Worm (Caenorhabditis elegans) whole organism, L4 larva: ENCODE measurements around the gene lin-31.

Source experiments
- D1046.2 ChIP-seq: fragments of 200-800 bp; sonication (Bioruptor generic); IDR thresholded peaks from 2 replicates; pipeline ENCODE4 v1.3.6; 2022; ENCODE audit warnings: missing genetic modification characterization, missing compliant biosample characterization
- F26F4.8 ChIP-seq: fragments of 200-800 bp; sonication (Bioruptor generic); conservative IDR thresholded peaks from 2 replicates; pipeline ENCODE4 v1.3.6; 2022; ENCODE audit warnings: missing genetic modification characterization, missing compliant biosample characterization
- T20F7.1 ChIP-seq: fragments of 200-800 bp; sonication (Bioruptor generic); optimal IDR thresholded peaks from 2 replicates; lab custom pipeline; 2018; ENCODE audit warnings: mild to moderate bottlenecking, missing genetic modification characterization, missing compliant biosample characterization
- Y48G9A.11 ChIP-seq: fragments of 200-800 bp; sonication (Bioruptor generic); IDR thresholded peaks from 2 replicates; pipeline ENCODE4 v1.3.6; 2022; ENCODE audit warnings: missing genetic modification reagents, missing genetic modification characterization, missing compliant biosample characterization
- Y5F2A.4 ChIP-seq: fragments of 200-800 bp; sonication (Bioruptor generic); optimal IDR thresholded peaks from 2 replicates; lab custom pipeline; 2018; ENCODE audit warnings: mild to moderate bottlenecking, missing genetic modification characterization, missing compliant biosample characterization
- ZK546.5 ChIP-seq, 2 experiments: sonication (generic microtip); optimal IDR thresholded peaks; 2 replicates each; lab custom pipeline; 2017; ENCODE audit warnings: missing biosample characterization in 2 of 2, missing genetic modification characterization in 2 of 2
- aha-1 ChIP-seq: fragments of 150-350 bp; peaks from one replicate; lab custom pipeline; 2014; ENCODE audit warnings: missing biosample characterization, missing genetic modification characterization
- ama-1 ChIP-seq: fragments of 150-350 bp; optimal IDR thresholded peaks from 2 replicates; lab custom pipeline; 2014; ENCODE audit warnings: inconsistent platforms, mixed read lengths
- arid-1 ChIP-seq: fragments of 200-800 bp; sonication (Bioruptor generic); conservative IDR thresholded peaks from 2 replicates; pipeline ENCODE4 v1.3.6; 2022; ENCODE audit warnings: missing genetic modification reagents, missing genetic modification characterization, missing compliant biosample characterization
- ceh-62 ChIP-seq: sonication (generic microtip); optimal IDR thresholded peaks from 2 replicates; lab custom pipeline; 2017; ENCODE audit warnings: missing biosample characterization, missing genetic modification characterization
- ces-1 ChIP-seq: fragments of 150-350 bp; sonication (generic microtip); optimal IDR thresholded peaks from 4 replicates; lab custom pipeline; 2014; ENCODE audit warnings: missing biosample characterization, missing genetic modification reagents, missing genetic modification characterization
- cey-2 ChIP-seq: sonication (generic microtip); optimal IDR thresholded peaks from 3 replicates; lab custom pipeline; 2017; ENCODE audit warnings: missing genetic modification characterization, mild to moderate bottlenecking, missing compliant biosample characterization, antibody characterized with exemption, borderline replicate concordance; ENCODE audit not compliant: insufficient read depth
- daf-16 ChIP-seq, 3 experiments: sonication (generic microtip); optimal IDR thresholded peaks; 2 replicates each; lab custom pipeline; 2016 to 2017; ENCODE audit warnings: missing genetic modification characterization in 3 of 3, missing genetic modification reagents in 3 of 3, mild to moderate bottlenecking in 2 of 3, missing compliant biosample characterization in 2 of 3, missing biosample characterization in 1 of 3, moderate library complexity in 1 of 3
- dmd-6 ChIP-seq: fragments of 200-800 bp; sonication (Bioruptor generic); IDR thresholded peaks from 2 replicates; pipeline ENCODE4 v1.3.6; 2022; ENCODE audit warnings: missing genetic modification reagents, missing genetic modification characterization, missing compliant biosample characterization
- dpl-1 ChIP-seq: fragments of 150-350 bp; optimal IDR thresholded peaks from 2 replicates; lab custom pipeline; 2014; ENCODE audit warnings: missing biosample characterization, missing genetic modification reagents, missing genetic modification characterization
- fkh-10 ChIP-seq: fragments of 150-350 bp; optimal IDR thresholded peaks from 2 replicates; lab custom pipeline; 2014; ENCODE audit warnings: missing biosample characterization, missing genetic modification reagents, missing genetic modification characterization
- gei-8 ChIP-seq: fragments of 200-800 bp; sonication (Bioruptor generic); optimal IDR thresholded peaks from 2 replicates; lab custom pipeline; 2018; ENCODE audit warnings: mild to moderate bottlenecking, missing genetic modification characterization, missing compliant biosample characterization
- hmg-1.1 ChIP-seq: fragments of 200-800 bp; sonication (Bioruptor generic); IDR thresholded peaks from 2 replicates; pipeline ENCODE4 v1.3.6; 2022; ENCODE audit warnings: missing genetic modification reagents, missing genetic modification characterization, missing compliant biosample characterization
- jun-1 ChIP-seq: fragments of 150-350 bp; optimal IDR thresholded peaks from 2 replicates; lab custom pipeline; 2014; ENCODE audit warnings: missing biosample characterization, missing genetic modification reagents, missing genetic modification characterization
- lim-7 ChIP-seq: fragments of 200-800 bp; sonication (Bioruptor generic); IDR thresholded peaks from 2 replicates; pipeline ENCODE4 v1.3.6; 2022; ENCODE audit warnings: missing genetic modification characterization, missing compliant biosample characterization
- lin-1 ChIP-seq: fragments of 200-800 bp; sonication (Bioruptor generic); IDR thresholded peaks from 2 replicates; pipeline ENCODE4 v1.3.6; 2022; ENCODE audit warnings: missing genetic modification reagents, missing genetic modification characterization, missing compliant biosample characterization
- lin-38 ChIP-seq: fragments of 200-800 bp; sonication (Bioruptor generic); IDR thresholded peaks from 2 replicates; pipeline ENCODE4 v1.3.6; 2022; ENCODE audit warnings: missing genetic modification reagents, missing genetic modification characterization, missing compliant biosample characterization
- madf-5 ChIP-seq, 2 experiments: fragments of 200-800 bp; sonication (Bioruptor generic); IDR thresholded peaks; 2 replicates each; pipeline ENCODE4 v1.3.6; 2022; ENCODE audit warnings: missing compliant biosample characterization in 2 of 2, missing genetic modification characterization in 2 of 2
- nhr-10 ChIP-seq: fragments of 150-350 bp; optimal IDR thresholded peaks from 2 replicates; lab custom pipeline; 2014; ENCODE audit warnings: missing biosample characterization, missing genetic modification characterization
- nhr-102 ChIP-seq: sonication (generic microtip); optimal IDR thresholded peaks from 2 replicates; lab custom pipeline; 2016; ENCODE audit warnings: mild to moderate bottlenecking, missing genetic modification characterization, moderate library complexity, missing compliant biosample characterization
- nhr-111 ChIP-seq: fragments of 200-800 bp; sonication (Bioruptor generic); optimal IDR thresholded peaks from 2 replicates; lab custom pipeline; 2018; ENCODE audit warnings: mild to moderate bottlenecking, missing genetic modification characterization, missing compliant biosample characterization
- nhr-42 ChIP-seq: fragments of 200-800 bp; sonication (Bioruptor generic); IDR thresholded peaks from 2 replicates; pipeline ENCODE4 v1.3.6; 2022; ENCODE audit warnings: missing genetic modification characterization, missing compliant biosample characterization
- nhr-6 ChIP-seq: fragments of 150-350 bp; optimal IDR thresholded peaks from 2 replicates; lab custom pipeline; 2014; ENCODE audit warnings: missing biosample characterization, missing genetic modification characterization
- nhr-76 ChIP-seq: fragments of 150-350 bp; optimal IDR thresholded peaks from 2 replicates; lab custom pipeline; 2014; ENCODE audit warnings: missing biosample characterization, missing genetic modification characterization
- sdz-12 ChIP-seq: fragments of 200-800 bp; sonication (Bioruptor generic); optimal IDR thresholded peaks from 2 replicates; lab custom pipeline; 2018; ENCODE audit warnings: mild to moderate bottlenecking, missing genetic modification characterization, missing compliant biosample characterization
- snpc-4 ChIP-seq: fragments of 150-350 bp; optimal IDR thresholded peaks from 2 replicates; lab custom pipeline; 2014; ENCODE audit warnings: missing biosample characterization, missing genetic modification characterization
- spr-1 ChIP-seq: sonication (generic microtip); optimal IDR thresholded peaks from 2 replicates; lab custom pipeline; 2016; ENCODE audit warnings: mild to moderate bottlenecking, missing genetic modification characterization, missing compliant biosample characterization
- tra-1 ChIP-seq: fragments of 200-800 bp; sonication (Bioruptor generic); IDR thresholded peaks from 2 replicates; pipeline ENCODE4 v1.3.6; 2022; ENCODE audit warnings: missing genetic modification reagents, missing genetic modification characterization, missing compliant biosample characterization
- unc-39 ChIP-seq: sonication (generic microtip); optimal IDR thresholded peaks from 2 replicates; lab custom pipeline; 2017; ENCODE audit warnings: missing biosample characterization, missing genetic modification characterization
- ztf-11 ChIP-seq: fragments of 150-350 bp; optimal IDR thresholded peaks from 2 replicates; lab custom pipeline; 2014; ENCODE audit warnings: missing biosample characterization, missing genetic modification characterization
- ztf-7 ChIP-seq: fragments of 150-350 bp; optimal IDR thresholded peaks from 2 replicates; lab custom pipeline; 2014; ENCODE audit warnings: missing biosample characterization, missing genetic modification characterization

Gene lin-31

DNA sequence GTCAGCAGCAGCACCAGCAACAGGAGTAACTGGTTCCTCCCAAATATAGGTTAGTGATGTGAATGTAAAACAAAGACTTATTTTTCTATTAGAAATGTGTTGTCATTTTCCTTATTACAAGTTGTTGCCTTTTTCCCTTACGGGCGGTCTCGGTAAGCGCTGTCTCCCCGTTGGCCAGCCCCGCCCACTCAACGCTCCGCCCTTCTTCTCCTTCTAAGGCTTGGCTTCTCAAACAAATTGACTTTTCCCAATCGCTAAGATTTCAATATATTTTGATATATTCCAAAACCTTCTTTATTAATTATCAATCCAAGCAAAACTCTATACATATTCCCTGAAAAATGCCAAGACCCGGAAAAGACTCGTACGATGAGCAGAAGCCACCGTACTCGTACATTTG lies at the start of gene lin-31:
TSS of gene lin-31 (plus strand) at position 237 of the 400 bp plus-strand sequence.
- no peak for TF ChIP-seq ztf-11 (tag; lab: Kevin White, UChicago)
- TF ChIP-seq aha-1: peak; percentile 44

DNA sequence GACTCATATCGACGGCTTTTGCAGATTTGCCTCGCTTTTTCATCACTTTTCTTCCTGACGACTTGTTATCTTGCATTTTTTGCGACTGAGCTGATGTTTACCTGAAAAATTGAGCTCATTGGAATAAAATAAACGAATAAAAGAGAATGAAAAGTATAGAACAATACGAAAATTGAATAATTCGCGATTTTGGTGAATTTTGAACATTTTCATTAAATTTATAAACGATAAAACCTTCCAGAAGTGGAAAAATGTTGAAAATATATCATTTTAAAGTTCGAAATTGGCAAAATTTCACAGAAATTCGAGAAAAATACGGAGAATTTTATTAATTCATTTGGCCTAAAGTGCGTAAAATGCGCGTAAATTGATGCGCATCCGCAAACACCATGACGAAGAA lies 48.7 kb upstream of the lin-31 start, which contains the start of gene Y14H12B.2:
TSS of gene Y14H12B.2 (minus strand) at position 101 of the 400 bp plus-strand sequence.
- TF ChIP-seq madf-5 (GFP tag; IDR thresholded peaks at IDR 0.05; lab: Robert Waterston, UW) (no peak), sdz-12 (GFP tag; lab: Kevin White, UChicago) (no peak), nhr-10 (tag; lab: Kevin White, UChicago) (no peak)

DNA sequence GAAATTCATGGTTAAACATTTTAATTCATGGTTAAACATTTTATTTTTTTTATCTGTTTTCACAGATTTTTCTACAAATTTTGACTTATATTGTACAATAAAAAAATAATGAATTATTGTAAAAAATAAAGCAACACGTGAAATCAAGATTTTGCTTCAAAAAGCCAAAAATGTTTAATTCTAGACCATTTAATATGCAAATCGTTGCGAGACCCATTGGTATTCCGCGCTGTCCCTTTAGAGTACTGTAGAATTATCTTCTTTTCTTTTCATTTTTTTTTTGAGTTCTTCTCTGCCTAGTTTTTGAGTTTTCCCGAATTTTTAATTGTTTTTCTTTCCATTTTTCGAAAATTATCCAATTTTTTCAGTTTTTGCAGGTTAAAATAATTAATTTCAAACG lies 48.3 kb upstream of the lin-31 start, which contains the start of gene Y14H12B.1:
TSS of gene Y14H12B.1 (plus strand) at position 363 of the 400 bp plus-strand sequence.
- TF ChIP-seq nhr-42 (GFP tag; lab: Robert Waterston, UW): no peak
- no peak for TF ChIP-seq ces-1 (GFP tag; lab: Kevin White, UChicago)
- TF ChIP-seq D1046.2: no peak
- TF ChIP-seq nhr-76 (tag; lab: Kevin White, UChicago): no peak
- TF ChIP-seq ama-1 (lab: Kevin White, UChicago): no peak
- no peak for TF ChIP-seq nhr-102 (tag; lab: Kevin White, UChicago)

DNA sequence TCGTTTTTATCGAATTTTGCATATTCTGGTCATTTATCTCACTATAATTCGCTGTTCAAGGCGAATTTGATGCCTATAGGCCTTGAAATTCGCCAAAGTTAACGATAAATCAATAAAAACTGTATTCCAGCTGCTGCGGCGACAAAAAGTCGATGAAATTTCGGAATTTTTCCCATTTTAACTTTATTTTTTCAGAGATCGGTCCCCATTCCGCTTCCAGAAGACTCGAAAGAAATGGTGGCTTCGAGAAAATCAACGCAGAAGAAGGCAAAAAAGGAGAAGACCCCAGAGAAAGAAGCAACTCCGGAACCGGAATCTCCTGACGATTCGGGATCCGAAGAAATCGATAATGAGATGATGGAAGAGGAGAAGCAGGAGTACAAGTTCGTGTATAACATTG lies 47.3 kb upstream of the lin-31 start:
- TF ChIP-seq ZK546.5 (tag; optimal IDR thresholded peaks at IDR 0.05; lab: Kevin White, UChicago) (no peak), spr-1 (tag; lab: Kevin White, UChicago) (no peak), T20F7.1 (GFP tag; lab: Kevin White, UChicago) (no peak), daf-16 (GFP tag; optimal IDR thresholded peaks at IDR 0.05; lab: Kevin White, UChicago) (no peak), daf-16 (tag; optimal IDR thresholded peaks at IDR 0.05; lab: Kevin White, UChicago) (no peak), dpl-1 (GFP tag; lab: Kevin White, UChicago) (no peak), ama-1 (lab: Kevin White, UChicago) (no peak), gei-8 (no peak)

DNA sequence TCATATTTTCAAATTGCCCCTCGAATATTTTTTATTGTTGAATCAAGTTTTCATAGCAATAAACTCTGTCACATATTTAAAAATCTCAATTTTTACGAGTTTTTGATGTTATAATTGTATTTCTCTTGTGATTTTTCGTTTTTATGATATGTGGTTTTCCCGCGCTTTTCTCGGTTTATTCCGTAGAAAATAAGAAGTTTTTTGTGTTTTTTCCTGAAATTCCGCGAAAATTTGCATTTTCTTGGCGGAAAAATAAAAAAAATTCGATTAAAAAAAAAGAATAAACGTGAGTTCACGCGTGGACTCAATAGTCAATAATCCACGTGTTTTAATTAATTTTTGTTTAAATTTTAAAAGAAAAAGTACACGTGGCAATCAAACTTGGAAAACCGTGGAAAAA lies 46.4 kb upstream of the lin-31 start:
- TF ChIP-seq jun-1 (tag; lab: Kevin White, UChicago): no peak
- peak; percentile 37; the same call in 1 of the 2 replicates for TF ChIP-seq lin-38 (GFP tag; lab: Robert Waterston, UW)

DNA sequence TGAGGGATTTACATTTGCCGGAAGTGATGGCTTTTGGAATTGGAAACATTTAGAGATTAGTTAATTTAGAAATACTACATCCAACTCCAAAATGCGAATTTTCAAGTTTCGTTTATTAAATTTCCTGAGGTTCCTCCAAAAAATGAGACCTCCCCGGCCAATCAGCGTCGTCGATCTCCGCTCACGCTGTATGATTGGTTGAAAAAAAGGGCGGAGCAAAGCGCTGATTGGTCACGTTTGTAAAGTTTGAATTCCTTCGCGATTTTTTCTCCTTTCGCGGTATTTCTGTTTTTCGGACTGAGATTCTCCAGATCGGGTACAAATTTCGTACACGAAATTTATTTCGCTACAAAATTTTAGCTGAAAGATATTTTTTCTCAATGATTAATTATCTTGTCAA lies 34.9 kb upstream of the lin-31 start:
- TF ChIP-seq nhr-111 (no peak), nhr-76 (tag; lab: Kevin White, UChicago) (no peak), dmd-6 (GFP tag; lab: Robert Waterston, UW) (no peak), F26F4.8 (GFP tag; lab: Robert Waterston, UW) (no peak), nhr-6 (tag; lab: Kevin White, UChicago) (no peak), arid-1 (GFP tag; lab: Robert Waterston, UW) (no peak), Y5F2A.4 (GFP tag; lab: Kevin White, UChicago) (no peak), ztf-7 (tag; lab: Kevin White, UChicago) (no peak), hmg-1.1 (GFP tag; lab: Robert Waterston, UW) (no peak), ZK546.5 (tag; optimal IDR thresholded peaks at IDR 0.05; lab: Kevin White, UChicago) (no peak), Y48G9A.11 (GFP tag; lab: Robert Waterston, UW) (no peak), snpc-4 (tag; lab: Kevin White, UChicago) (no peak), cey-2 (tag; lab: Kevin White, UChicago) (no peak), unc-39 (tag; lab: Kevin White, UChicago) (no peak), lim-7 (GFP tag; lab: Robert Waterston, UW) (no peak), ceh-62 (no peak), nhr-102 (tag; lab: Kevin White, UChicago) (no peak), lin-1 (no peak), fkh-10 (no peak), tra-1 (GFP tag; lab: Robert Waterston, UW) (no peak)
- TF ChIP-seq, all 104 proteins: peak for 0
